Worm (Caenorhabditis elegans) whole organism, midembryonic: ENCODE results near the gene pgp-8.

Source experiments
- cog-1 ChIP-seq: sonication (generic microtip); optimal IDR thresholded peaks from 2 replicates; lab custom pipeline; 2016; ENCODE audit warnings: missing genetic modification characterization, missing compliant biosample characterization
- flt-1 ChIP-seq: fragments of 200-800 bp; sonication (Bioruptor generic); IDR thresholded peaks from 2 replicates; pipeline ENCODE4 v1.3.6; 2022; ENCODE audit warnings: missing genetic modification characterization, missing compliant biosample characterization

DNA sequence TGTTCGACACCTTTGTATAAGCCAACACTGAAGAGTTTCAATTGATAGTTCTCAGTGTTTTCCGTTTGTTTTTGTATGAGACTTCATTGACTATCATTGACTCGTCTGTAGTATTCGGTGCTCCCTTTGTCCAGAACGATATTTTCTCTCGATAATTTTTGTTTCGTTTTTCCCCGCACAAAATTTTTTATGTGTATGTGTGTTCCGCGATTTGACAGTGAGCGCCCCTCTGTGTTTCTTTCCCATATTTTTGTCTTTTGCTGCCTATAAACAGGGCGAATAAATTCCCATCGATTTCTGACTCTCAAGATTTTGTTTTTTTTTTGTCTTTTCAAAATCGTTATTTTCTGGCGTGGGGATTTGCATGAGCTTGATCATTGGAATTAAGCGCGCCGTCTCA, 19.0 kb upstream of the pgp-8 start, which contains the start of gene T21E8.7:
- no peak for TF ChIP-seq cog-1 (tag; lab: Kevin White, UChicago)
- no peak for TF ChIP-seq flt-1
